Worm (Caenorhabditis elegans) whole organism, late embryonic: Measurements from ENCODE around the gene dmd-10.

ENCODE experiments used
- K09A11.1 ChIP-seq: sonication (generic microtip); optimal IDR thresholded peaks from 2 replicates; lab custom pipeline; 2017; ENCODE audit warnings: antibody characterized with exemption, mild to moderate bottlenecking, missing genetic modification characterization, missing compliant biosample characterization; ENCODE audit not compliant: insufficient read depth
- ceh-34 ChIP-seq: sonication (generic microtip); optimal IDR thresholded peaks from 2 replicates; lab custom pipeline; 2016; ENCODE audit warnings: mild to moderate bottlenecking, missing genetic modification characterization, missing compliant biosample characterization
- che-1 ChIP-seq: sonication (generic microtip); optimal IDR thresholded peaks from 2 replicates; lab custom pipeline; 2016; ENCODE audit warnings: mild to moderate bottlenecking, missing genetic modification characterization, missing compliant biosample characterization
- elt-4 ChIP-seq: sonication (generic microtip); optimal IDR thresholded peaks from 2 replicates; lab custom pipeline; 2016; ENCODE audit warnings: missing genetic modification characterization, missing compliant biosample characterization
- fkh-10 ChIP-seq: fragments of 150-350 bp; optimal IDR thresholded peaks from 2 replicates; lab custom pipeline; 2014; ENCODE audit warnings: missing biosample characterization, missing genetic modification reagents, missing genetic modification characterization
- gmeb-2 ChIP-seq: sonication (generic microtip); optimal IDR thresholded peaks from 2 replicates; lab custom pipeline; 2016; ENCODE audit warnings: missing genetic modification characterization, inconsistent platforms, missing compliant biosample characterization
- pax-1 ChIP-seq: fragments of 150-350 bp; optimal IDR thresholded peaks from 2 replicates; lab custom pipeline; 2014; ENCODE audit warnings: missing biosample characterization, missing genetic modification characterization
- pqm-1 ChIP-seq: sonication (generic microtip); optimal IDR thresholded peaks from 2 replicates; lab custom pipeline; 2016; ENCODE audit warnings: missing genetic modification characterization, missing compliant biosample characterization
- sox-4 ChIP-seq: sonication (generic microtip); optimal IDR thresholded peaks from 2 replicates; lab custom pipeline; 2017; ENCODE audit warnings: mild to moderate bottlenecking, missing genetic modification characterization, inconsistent platforms, missing compliant biosample characterization

DNA sequence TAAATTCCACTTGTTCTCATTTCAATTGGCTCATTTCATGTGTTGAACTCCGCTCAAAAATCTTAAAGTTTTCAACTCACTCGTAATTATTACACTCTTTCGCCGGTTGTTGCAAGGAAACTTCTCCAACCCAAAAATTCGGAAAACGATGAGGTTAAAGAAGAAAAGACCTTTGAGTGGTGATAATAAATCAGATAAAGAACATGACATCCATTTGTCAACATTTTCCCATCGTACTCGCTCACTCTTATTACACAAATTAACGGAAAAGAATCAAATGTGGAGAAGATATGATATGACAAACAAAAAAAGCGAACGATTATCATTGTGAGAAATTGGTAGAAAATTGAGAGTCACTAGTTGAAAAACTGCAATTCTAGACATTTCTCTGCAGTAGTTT lies 48.9 kb upstream of the dmd-10 start:
- TF ChIP-seq fkh-10 (GFP tag; lab: Kevin White, UChicago) = no peak
- no peak for TF ChIP-seq pax-1 (tag; lab: Kevin White, UChicago)
- TF ChIP-seq ceh-34 = no peak
- no peak for TF ChIP-seq che-1
- no peak for TF ChIP-seq pqm-1 (tag; lab: Kevin White, UChicago)
- TF ChIP-seq K09A11.1 (tag; lab: Kevin White, UChicago) = no peak
- no peak for TF ChIP-seq elt-4 (tag; lab: Kevin White, UChicago)
- TF ChIP-seq gmeb-2 (tag; lab: Kevin White, UChicago) = no peak
- TF ChIP-seq sox-4 (tag; lab: Kevin White, UChicago) = no peak
